Worm (Caenorhabditis elegans): ENCODE data around the gene Y53C12A.6.
A peak's percentile ranks its signal among the peaks of the same experiment; 100 is the strongest.

Gene Y53C12A.6

ce11 chrII:9716417-9717039 lies 1.3 kb downstream of the Y53C12A.6 start, which contains the start of gene wee-1.3 (continued):
- peak; percentile 72 for TF ChIP-seq dve-1 (tag; optimal IDR thresholded peaks at IDR 0.05; ENCODE audit: insufficient read depth)
- no peak for TF ChIP-seq T26A8.4 (GFP tag; IDR thresholded peaks at IDR 0.05)
- peak; percentile 69 for TF ChIP-seq hmg-1.1 (GFP tag; IDR thresholded peaks at IDR 0.05)

- 0 out of 2 replicates have a peak, but pooled peaks have one; percentile 13 for TF ChIP-seq ceh-44 (GFP tag; IDR thresholded peaks at IDR 0.05)
- peak; percentile 27; the same call in 1 of the 2 replicates for TF ChIP-seq dmd-6 (GFP tag; IDR thresholded peaks at IDR 0.05)
- TF ChIP-seq mxl-2 (GFP tag; conservative IDR thresholded peaks at IDR 0.05) = no peak
- TF ChIP-seq lim-7 (GFP tag; IDR thresholded peaks at IDR 0.05) = peak; percentile 67
- TF ChIP-seq hif-1 (tag; optimal IDR thresholded peaks at IDR 0.05) = no peak
- TF ChIP-seq ZK337.2 (GFP tag; IDR thresholded peaks at IDR 0.05) = no peak
- TF ChIP-seq F49E8.2 (tag; optimal IDR thresholded peaks at IDR 0.05; ENCODE audit: borderline replicate concordance) = no peak
- no peak for TF ChIP-seq lir-3 (tag; optimal IDR thresholded peaks at IDR 0.05)
- no peak for TF ChIP-seq ZK546.5 (tag; optimal IDR thresholded peaks at IDR 0.05)
- peak; percentile 39; the same call in 1 of the 2 replicates for TF ChIP-seq Y48G9A.11 (GFP tag; IDR thresholded peaks at IDR 0.05)
- TF ChIP-seq sdz-12 (GFP tag; optimal IDR thresholded peaks at IDR 0.05) = no peak
- TF ChIP-seq pha-4 (GFP tag; IDR thresholded peaks at IDR 0.05) = peak; percentile 58; the same call in 1 of the 2 replicates
- TF ChIP-seq pha-4 (tag; optimal IDR thresholded peaks at IDR 0.05) = no peak
- no peak for TF ChIP-seq dve-1 (tag; optimal IDR thresholded peaks at IDR 0.05; ENCODE audit: insufficient read depth)
- TF ChIP-seq fkh-10 (GFP tag; optimal IDR thresholded peaks at IDR 0.05) = no peak
- no peak for TF ChIP-seq nhr-25 (tag; optimal IDR thresholded peaks at IDR 0.05; ENCODE audit: borderline replicate concordance, insufficient read depth)
- no peak for TF ChIP-seq jun-1 (tag; optimal IDR thresholded peaks at IDR 0.05)
- no peak for TF ChIP-seq snpc-4 (tag; optimal IDR thresholded peaks at IDR 0.05)
- TF ChIP-seq nhr-42 (GFP tag; IDR thresholded peaks at IDR 0.05) = no peak
- no peak for TF ChIP-seq nhr-111 (GFP tag; optimal IDR thresholded peaks at IDR 0.05)
- TF ChIP-seq egl-43 (GFP tag; IDR thresholded peaks at IDR 0.05) = no peak
- no peak for TF ChIP-seq daf-19 (GFP tag; conservative IDR thresholded peaks at IDR 0.05)
- no peak for TF ChIP-seq duxl-1 (tag; optimal IDR thresholded peaks at IDR 0.05; ENCODE audit: poor library complexity)
- peak; percentile 32 for TF ChIP-seq mep-1 (tag; optimal IDR thresholded peaks at IDR 0.05)
- no peak for TF ChIP-seq lin-15B (tag; optimal IDR thresholded peaks at IDR 0.05)
- peak in 1 of 2 experiments; percentile 42 for TF ChIP-seq lsy-2 (tag; optimal IDR thresholded peaks at IDR 0.05)
- no peak for TF ChIP-seq daf-8 (GFP tag; IDR thresholded peaks at IDR 0.05)
- peak; percentile 36 for TF ChIP-seq hlh-30 (tag; optimal IDR thresholded peaks at IDR 0.05; ENCODE audit: insufficient read depth)
- no peak for TF ChIP-seq zip-2 (tag; optimal IDR thresholded peaks at IDR 0.05)
- no peak for TF ChIP-seq php-3 (GFP tag; IDR thresholded peaks at IDR 0.05)
- peak; percentile 75 for TF ChIP-seq vab-7 (GFP tag; IDR thresholded peaks at IDR 0.05)
- no peak for TF ChIP-seq mdt-29 (GFP tag; IDR thresholded peaks at IDR 0.05)
- TF ChIP-seq daf-16 (GFP tag; optimal IDR thresholded peaks at IDR 0.05) = peak in 1 of 2 experiments; percentile 29
- no peak for TF ChIP-seq daf-16 (tag; optimal IDR thresholded peaks at IDR 0.05)
- no peak for TF ChIP-seq F44E2.7 (GFP tag; IDR thresholded peaks at IDR 0.05)
- TF ChIP-seq ceh-28 (tag; optimal IDR thresholded peaks at IDR 0.05) = no peak
- no peak for TF ChIP-seq rbr-2 (tag; optimal IDR thresholded peaks at IDR 0.05)
- TF ChIP-seq mes-2 (tag; optimal IDR thresholded peaks at IDR 0.05; ENCODE audit: poor library complexity, severe bottlenecking) = peak; percentile 59
- TF ChIP-seq unc-130 (GFP tag; optimal IDR thresholded peaks at IDR 0.05) = peak; percentile 0
- peak; percentile 59 for TF ChIP-seq lin-38 (GFP tag; IDR thresholded peaks at IDR 0.05)
- TF ChIP-seq nhr-41 (GFP tag; IDR thresholded peaks at IDR 0.05) = no peak
- TF ChIP-seq Y75B8A.6 (GFP tag; IDR thresholded peaks at IDR 0.05) = no peak
- TF ChIP-seq egl-27 (tag; optimal IDR thresholded peaks at IDR 0.05) = no peak
- TF ChIP-seq hmg-1.1 (GFP tag; IDR thresholded peaks at IDR 0.05) = no peak
- no peak for TF ChIP-seq nhr-48 (tag; optimal IDR thresholded peaks at IDR 0.05)
- no peak for TF ChIP-seq lin-13 (GFP tag; optimal IDR thresholded peaks at IDR 0.05)
These were observed 4.7 kb downstream of the Y53C12A.6 start for ce11 chrII:9713083-9713482.
